Worm (Caenorhabditis elegans): ENCODE results near the gene srbc-12.
A peak's percentile ranks its signal among the peaks of the same experiment; 100 is the strongest.

Gene srbc-12

DNA sequence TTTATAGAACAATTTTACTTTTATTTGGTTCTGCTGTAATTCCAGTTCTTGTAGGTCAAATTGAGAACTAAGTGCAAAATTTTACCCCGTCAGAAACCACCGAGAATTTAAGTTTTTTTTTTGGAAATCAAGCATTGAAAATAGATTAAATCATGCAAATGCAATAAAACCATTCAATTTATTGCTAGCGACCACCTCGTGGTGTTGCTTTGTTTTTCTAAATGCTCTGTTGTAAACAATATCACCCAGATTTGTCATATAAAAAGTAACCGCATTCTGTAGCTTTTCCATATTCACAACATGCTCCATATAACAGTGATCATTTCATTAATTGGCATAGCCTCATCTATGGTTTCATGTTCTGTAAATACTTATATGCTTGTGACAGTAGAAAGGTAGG is at the start of gene srbc-12:
Gene srbc-12 (plus strand): TSS at position 301 of the 400 bp plus-strand sequence.
- TF ChIP-seq C04F5.9 (tag; optimal IDR thresholded peaks at IDR 0.05) (no peak), lsy-2 (tag; optimal IDR thresholded peaks at IDR 0.05) (no peak), efl-3 (GFP tag; optimal IDR thresholded peaks at IDR 0.05) (no peak), lin-15B (tag; optimal IDR thresholded peaks at IDR 0.05) (no peak), skn-1 (tag; optimal IDR thresholded peaks at IDR 0.05) (no peak), swsn-7 (tag; optimal IDR thresholded peaks at IDR 0.05) (no peak), sup-37 (GFP tag; optimal IDR thresholded peaks at IDR 0.05) (no peak), ceh-88 (GFP tag; IDR thresholded peaks at IDR 0.05) (no peak)

ce11 chrV:800271-800670 is 49.3 kb upstream of the srbc-12 start:
- TF ChIP-seq lin-14 (GFP tag; optimal IDR thresholded peaks at IDR 0.05) (peak; percentile 53), isw-1 (GFP tag; IDR thresholded peaks at IDR 0.05) (no peak), nhr-85 (tag) (peak; percentile 51)

- TF ChIP-seq ama-1 (optimal IDR thresholded peaks at IDR 0.05), result no peak
- TF ChIP-seq lin-15B (tag; optimal IDR thresholded peaks at IDR 0.05), result no peak
- no peak for TF ChIP-seq nhr-71 (tag; optimal IDR thresholded peaks at IDR 0.05)
- TF ChIP-seq Y116A8C.19 (tag; optimal IDR thresholded peaks at IDR 0.05; ENCODE audit: borderline replicate concordance), result no peak
- TF ChIP-seq efl-1 (optimal IDR thresholded peaks at IDR 0.05), result no peak
- peak in 1 of 2 experiments; percentile 68 for TF ChIP-seq efl-1 (GFP tag; optimal IDR thresholded peaks at IDR 0.05 in 1 of 2)
- no peak for TF ChIP-seq hpl-2 (GFP tag; optimal IDR thresholded peaks at IDR 0.05)
- no peak for TF ChIP-seq lir-3 (tag; optimal IDR thresholded peaks at IDR 0.05; ENCODE audit: poor library complexity)
- TF ChIP-seq F16B12.6 (tag; optimal IDR thresholded peaks at IDR 0.05), result no peak
- no peak for TF ChIP-seq fkh-8 (tag; optimal IDR thresholded peaks at IDR 0.05)
- no peak for TF ChIP-seq unc-62 (GFP tag; optimal IDR thresholded peaks at IDR 0.05)
- TF ChIP-seq nhr-20 (tag; optimal IDR thresholded peaks at IDR 0.05), result no peak
- TF ChIP-seq nhr-85 (tag), result peak; percentile 89
- TF ChIP-seq rnt-1 (tag; optimal IDR thresholded peaks at IDR 0.05), result peak; percentile 36
- TF ChIP-seq lin-14 (GFP tag; optimal IDR thresholded peaks at IDR 0.05), result peak; percentile 74
- TF ChIP-seq zip-4 (GFP tag; optimal IDR thresholded peaks at IDR 0.05), result no peak
- no peak for TF ChIP-seq ceh-82 (tag; optimal IDR thresholded peaks at IDR 0.05)
- TF ChIP-seq ces-1 (GFP tag; optimal IDR thresholded peaks at IDR 0.05), result no peak
- TF ChIP-seq mab-9 (GFP tag; IDR thresholded peaks at IDR 0.05), result no peak
- no peak for TF ChIP-seq C04F5.9 (tag; optimal IDR thresholded peaks at IDR 0.05)
- no peak for TF ChIP-seq dpl-1 (GFP tag; optimal IDR thresholded peaks at IDR 0.05)
- TF ChIP-seq mep-1 (tag; optimal IDR thresholded peaks at IDR 0.05), result no peak
These were observed 48.0 kb upstream of the srbc-12 start for ce11 chrV:801555-802060.

- TF ChIP-seq tbx-2 (tag; optimal IDR thresholded peaks at IDR 0.05) (no peak), aha-1 (tag; optimal IDR thresholded peaks at IDR 0.05) (no peak), ceh-8 (GFP tag; optimal IDR thresholded peaks at IDR 0.05) (no peak), C34B4.2 (tag; optimal IDR thresholded peaks at IDR 0.05) (no peak), nhr-237 (tag; optimal IDR thresholded peaks at IDR 0.05) (no peak), nhr-28 (tag; optimal IDR thresholded peaks at IDR 0.05) (no peak), unc-30 (tag; optimal IDR thresholded peaks at IDR 0.05) (no peak), nhr-71 (tag; optimal IDR thresholded peaks at IDR 0.05) (no peak), grh-1 (GFP tag; IDR thresholded peaks at IDR 0.05) (no peak), sox-4 (tag; optimal IDR thresholded peaks at IDR 0.05) (no peak), lin-13 (GFP tag; optimal IDR thresholded peaks at IDR 0.05) (no peak), Y116A8C.19 (tag; optimal IDR thresholded peaks at IDR 0.05; ENCODE audit: borderline replicate concordance) (no peak), rnt-1 (tag; optimal IDR thresholded peaks at IDR 0.05) (no peak), egl-13 (tag; optimal IDR thresholded peaks at IDR 0.05) (no peak), ztf-4 (tag; optimal IDR thresholded peaks at IDR 0.05) (no peak), snpc-4 (tag; optimal IDR thresholded peaks at IDR 0.05) (no peak)
These were observed 46.9 kb upstream of the srbc-12 start for ce11 chrV:802726-803125.

Data from whole organism, L1 larva.